Fruit fly (Drosophila melanogaster): ENCODE measurements around the gene TwdlG.

The TwdlG gene

dm6 chr3R:4254408-4254807, 3.3 kb upstream of the TwdlG start, which contains the start of gene TwdlV:
TSS of gene TwdlV (plus strand) at chr3R:4254708.
- TF ChIP-seq usp (GFP tag; optimal IDR thresholded peaks at IDR 0.05), result no peak

- TF ChIP-seq Dll (optimal IDR thresholded peaks at IDR 0.05), result no peak
Observed at dm6 chr3R:4252943-4253342, 1.8 kb upstream of the TwdlG start, which contains the start of gene CG14644. TSS of gene CG14644 (minus strand) at chr3R:4253043.

dm6 chr3R:4249947-4250346, 1.2 kb downstream of the TwdlG start:
- no peak for TF ChIP-seq usp (GFP tag; optimal IDR thresholded peaks at IDR 0.05)
- TF ChIP-seq Dll (optimal IDR thresholded peaks at IDR 0.05), result no peak
- TF ChIP-seq pan (optimal IDR thresholded peaks at IDR 0.05), result no peak

- TF ChIP-seq pan (optimal IDR thresholded peaks at IDR 0.05) (no peak), CG8478 (optimal IDR thresholded peaks at IDR 0.05) (no peak), psq (optimal IDR thresholded peaks at IDR 0.05) (no peak), EcR (GFP tag; optimal IDR thresholded peaks at IDR 0.05) (no peak), Dll (optimal IDR thresholded peaks at IDR 0.05) (no peak), usp (GFP tag; optimal IDR thresholded peaks at IDR 0.05) (no peak)
Observed at dm6 chr3R:4246578-4247070, 4.5 kb downstream of the TwdlG start, which contains the start of gene TwdlF. TSS of gene TwdlF (plus strand) at chr3R:4247020.

- TF ChIP-seq EcR (GFP tag; optimal IDR thresholded peaks at IDR 0.05) (no peak), Dll (optimal IDR thresholded peaks at IDR 0.05) (no peak), psq (optimal IDR thresholded peaks at IDR 0.05) (no peak), pan (optimal IDR thresholded peaks at IDR 0.05) (no peak), usp (GFP tag; optimal IDR thresholded peaks at IDR 0.05) (no peak), CG8478 (optimal IDR thresholded peaks at IDR 0.05) (no peak)
Observed at dm6 chr3R:4243096-4243940, 7.8 kb downstream of the TwdlG start, which contains the start of gene CG34305. TSS of gene CG34305 (minus strand) at chr3R:4243146.

dm6 chr3R:4242209-4242887, 8.8 kb downstream of the TwdlG start, which contains the start of gene CG14642:
TSS of gene CG14642 (minus strand) at chr3R:4242717.
- TF ChIP-seq pan (optimal IDR thresholded peaks at IDR 0.05) (no peak), Dll (optimal IDR thresholded peaks at IDR 0.05) (no peak), EcR (GFP tag; optimal IDR thresholded peaks at IDR 0.05) (no peak), psq (optimal IDR thresholded peaks at IDR 0.05) (no peak), CG8478 (optimal IDR thresholded peaks at IDR 0.05) (no peak), usp (GFP tag; optimal IDR thresholded peaks at IDR 0.05) (no peak)

dm6 chr3R:4241776-4242175, 9.4 kb downstream of the TwdlG start:
- no peak for TF ChIP-seq Dll (optimal IDR thresholded peaks at IDR 0.05)

dm6 chr3R:4236534-4236933, 14.6 kb downstream of the TwdlG start:
- TF ChIP-seq psq (optimal IDR thresholded peaks at IDR 0.05), result no peak
- TF ChIP-seq usp (GFP tag; optimal IDR thresholded peaks at IDR 0.05), result no peak
- TF ChIP-seq CG8478 (optimal IDR thresholded peaks at IDR 0.05), result no peak
- TF ChIP-seq pan (optimal IDR thresholded peaks at IDR 0.05), result no peak
- no peak for TF ChIP-seq Dll (optimal IDR thresholded peaks at IDR 0.05)
- no peak for TF ChIP-seq EcR (GFP tag; optimal IDR thresholded peaks at IDR 0.05)

dm6 chr3R:4234991-4235553, 16.1 kb downstream of the TwdlG start, which contains the start of gene Gel:
TSS of gene Gel (plus strand) at chr3R:4235217.
- TF ChIP-seq usp (GFP tag; optimal IDR thresholded peaks at IDR 0.05) (no peak), psq (optimal IDR thresholded peaks at IDR 0.05) (no peak), pan (optimal IDR thresholded peaks at IDR 0.05) (no peak), Dll (optimal IDR thresholded peaks at IDR 0.05) (no peak)

- TF ChIP-seq pan (optimal IDR thresholded peaks at IDR 0.05), result no peak
- TF ChIP-seq psq (optimal IDR thresholded peaks at IDR 0.05), result no peak
- no peak for TF ChIP-seq CG8478 (optimal IDR thresholded peaks at IDR 0.05)
- TF ChIP-seq usp (GFP tag; optimal IDR thresholded peaks at IDR 0.05), result no peak
- TF ChIP-seq EcR (GFP tag; optimal IDR thresholded peaks at IDR 0.05), result no peak
- no peak for TF ChIP-seq Dll (optimal IDR thresholded peaks at IDR 0.05)
Observed at dm6 chr3R:4233018-4233385, 18.1 kb downstream of the TwdlG start, which contains the start of gene abs. TSS of gene abs (plus strand) at chr3R:4233047.

dm6 chr3R:4232139-4233017, 18.8 kb downstream of the TwdlG start, which contains the start of gene CG14641:
TSS of gene CG14641 (minus strand) at chr3R:4232342.
- TF ChIP-seq usp (GFP tag; optimal IDR thresholded peaks at IDR 0.05), result no peak

Measured in whole organism.